Worm (Caenorhabditis elegans) whole organism, midembryonic: ENCODE measurements around the gene acl-1.

Source experiments
- T22C8.4 ChIP-seq: fragments of 200-800 bp; sonication (Bioruptor generic); IDR thresholded peaks from 2 replicates; pipeline ENCODE4 v1.3.6; 2022; ENCODE audit warnings: missing genetic modification characterization, missing compliant biosample characterization
- cog-1 ChIP-seq: sonication (generic microtip); optimal IDR thresholded peaks from 2 replicates; lab custom pipeline; 2016; ENCODE audit warnings: missing genetic modification characterization, missing compliant biosample characterization
- flt-1 ChIP-seq: fragments of 200-800 bp; sonication (Bioruptor generic); IDR thresholded peaks from 2 replicates; pipeline ENCODE4 v1.3.6; 2022; ENCODE audit warnings: missing genetic modification characterization, missing compliant biosample characterization
- tab-1 ChIP-seq: fragments of 200-800 bp; sonication (Bioruptor generic); IDR thresholded peaks from 2 replicates; pipeline ENCODE4 v1.3.6; 2022; ENCODE audit warnings: missing genetic modification characterization, missing compliant biosample characterization
- ztf-23 ChIP-seq: fragments of 200-800 bp; sonication (Bioruptor generic); IDR thresholded peaks from 2 replicates; pipeline ENCODE4 v1.3.6; 2022; ENCODE audit warnings: missing genetic modification reagents, missing genetic modification characterization, missing compliant biosample characterization

DNA sequence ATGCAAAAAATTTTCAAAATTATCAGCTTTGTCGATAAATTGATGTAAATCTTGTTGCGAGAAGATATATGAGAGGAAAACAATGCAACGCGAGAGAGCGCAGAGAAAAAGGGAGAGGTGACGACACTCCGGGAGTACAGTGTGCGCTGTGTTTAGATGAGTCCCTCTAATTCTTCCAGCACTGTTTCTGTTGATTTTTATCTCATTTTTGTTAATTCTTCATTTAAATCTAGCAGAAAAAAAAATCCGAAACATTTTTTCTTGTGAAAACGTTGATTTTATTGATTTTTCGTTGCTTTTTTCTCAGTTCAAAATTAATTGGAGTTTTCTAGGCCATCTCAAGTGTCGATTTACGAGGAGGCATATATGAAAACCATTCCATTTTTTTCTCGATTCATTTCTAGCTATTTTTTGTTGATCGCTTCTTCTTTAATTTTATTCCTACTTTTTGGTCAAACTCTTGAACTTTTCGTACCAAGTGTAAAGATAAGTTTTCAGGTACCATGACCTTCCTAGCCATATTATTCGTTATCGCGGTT, at the start of gene acl-1:
- TF ChIP-seq ztf-23 (GFP tag; lab: Robert Waterston, UW), result no peak
- TF ChIP-seq T22C8.4 (GFP tag; lab: Robert Waterston, UW), result 0 out of 2 replicates have a peak, but pooled peaks have one; percentile 8
- no peak for TF ChIP-seq flt-1
- TF ChIP-seq tab-1 (GFP tag; lab: Robert Waterston, UW), result no peak
- TF ChIP-seq cog-1, result peak; percentile 55
